Fruit fly (Drosophila melanogaster) whole organism, adult: ENCODE data around the gene CG14234.

Source experiments
- CG11617 ChIP-seq: fragments of 200-800 bp; sonication (Bioruptor generic); optimal IDR thresholded peaks from 2 replicates; lab custom pipeline; 2017; ENCODE audit warnings: mild to moderate bottlenecking, missing biosample characterization, missing genetic modification reagents, missing genetic modification characterization
- CG12768 ChIP-seq: fragments of 200-800 bp; sonication (Bioruptor generic); optimal IDR thresholded peaks from 2 replicates; lab custom pipeline; 2017; ENCODE audit warnings: missing biosample characterization, missing genetic modification characterization, mild to moderate bottlenecking, moderate library complexity, missing genetic modification reagents
- CG14711 ChIP-seq: fragments of 200-800 bp; sonication (Bioruptor generic); optimal IDR thresholded peaks from 2 replicates; lab custom pipeline; 2018; ENCODE audit warnings: missing biosample characterization, mild to moderate bottlenecking, missing genetic modification characterization, moderate library complexity
- CG1620 ChIP-seq: fragments of 200-800 bp; sonication (Bioruptor generic); optimal IDR thresholded peaks from 2 replicates; lab custom pipeline; 2016; ENCODE audit warnings: missing biosample characterization, missing genetic modification characterization
- CG33017 ChIP-seq: fragments of 200-800 bp; sonication (Bioruptor generic); optimal IDR thresholded peaks from 2 replicates; lab custom pipeline; 2018; ENCODE audit warnings: missing biosample characterization, mild to moderate bottlenecking, missing genetic modification characterization, moderate library complexity
- CG5204 ChIP-seq: fragments of 200-800 bp; sonication (Bioruptor generic); optimal IDR thresholded peaks from 2 replicates; lab custom pipeline; 2016; ENCODE audit warnings: missing biosample characterization, missing genetic modification characterization
- CG7045 ChIP-seq: fragments of 200-800 bp; sonication (Bioruptor generic); optimal IDR thresholded peaks from 2 replicates; lab custom pipeline; 2017; ENCODE audit warnings: missing biosample characterization, mild to moderate bottlenecking, missing genetic modification characterization
- CG7101 ChIP-seq: fragments of 200-800 bp; sonication (Bioruptor generic); optimal IDR thresholded peaks from 2 replicates; lab custom pipeline; 2018; ENCODE audit warnings: missing biosample characterization, mild to moderate bottlenecking, missing genetic modification characterization, moderate library complexity
- Clk ChIP-seq: fragments of 200-800 bp; sonication (Bioruptor generic); optimal IDR thresholded peaks from 2 replicates; lab custom pipeline; 2017; ENCODE audit warnings: missing biosample characterization, missing genetic modification characterization
- Crg-1 ChIP-seq: fragments of 200-800 bp; sonication (Bioruptor generic); optimal IDR thresholded peaks from 2 replicates; lab custom pipeline; 2016; ENCODE audit warnings: missing biosample characterization, missing genetic modification characterization
- Hr96 ChIP-seq: fragments of 200-800 bp; sonication (Bioruptor generic); optimal IDR thresholded peaks from 2 replicates; lab custom pipeline; 2016; ENCODE audit warnings: missing biosample characterization, missing genetic modification characterization
- Mnt ChIP-seq: fragments of 200-800 bp; sonication (Bioruptor generic); optimal IDR thresholded peaks from 2 replicates; lab custom pipeline; 2016; ENCODE audit warnings: missing biosample characterization, mild to moderate bottlenecking, missing genetic modification characterization
- bab1 ChIP-seq: fragments of 200-800 bp; sonication (Bioruptor generic); optimal IDR thresholded peaks from 3 replicates; lab custom pipeline; 2019; ENCODE audit warnings: missing biosample characterization, mild to moderate bottlenecking, missing genetic modification characterization, moderate library complexity
- cic ChIP-seq: fragments of 200-800 bp; sonication (Bioruptor generic); optimal IDR thresholded peaks from 2 replicates; lab custom pipeline; 2017; ENCODE audit warnings: missing biosample characterization, mild to moderate bottlenecking, missing genetic modification characterization, moderate library complexity
- cnc ChIP-seq, 2 experiments: fragments of >200 bp; optimal IDR thresholded peaks; 2 replicates each; lab custom pipeline; 2017
- kay ChIP-seq: fragments of 200-800 bp; sonication (Bioruptor generic); peaks from one replicate; lab custom pipeline; 2016; ENCODE audit warnings: missing biosample characterization, missing genetic modification characterization, borderline replicate concordance
- ovo ChIP-seq: fragments of 200-800 bp; sonication (Bioruptor generic); optimal IDR thresholded peaks from 2 replicates; lab custom pipeline; 2016; ENCODE audit warnings: missing biosample characterization, missing genetic modification characterization
- pad ChIP-seq: fragments of 200-800 bp; sonication (Bioruptor generic); optimal IDR thresholded peaks from 3 replicates; lab custom pipeline; 2017; ENCODE audit warnings: missing biosample characterization, missing genetic modification characterization, mild to moderate bottlenecking, moderate library complexity, missing genetic modification reagents
- tj ChIP-seq: fragments of 200-800 bp; sonication (Bioruptor generic); optimal IDR thresholded peaks from 3 replicates; lab custom pipeline; 2017; ENCODE audit warnings: missing biosample characterization, mild to moderate bottlenecking, missing genetic modification characterization, moderate library complexity
- toe ChIP-seq: fragments of 200-800 bp; sonication (Bioruptor generic); optimal IDR thresholded peaks from 2 replicates; lab custom pipeline; 2016; ENCODE audit warnings: missing biosample characterization, missing genetic modification characterization

CG14234 gene

DNA sequence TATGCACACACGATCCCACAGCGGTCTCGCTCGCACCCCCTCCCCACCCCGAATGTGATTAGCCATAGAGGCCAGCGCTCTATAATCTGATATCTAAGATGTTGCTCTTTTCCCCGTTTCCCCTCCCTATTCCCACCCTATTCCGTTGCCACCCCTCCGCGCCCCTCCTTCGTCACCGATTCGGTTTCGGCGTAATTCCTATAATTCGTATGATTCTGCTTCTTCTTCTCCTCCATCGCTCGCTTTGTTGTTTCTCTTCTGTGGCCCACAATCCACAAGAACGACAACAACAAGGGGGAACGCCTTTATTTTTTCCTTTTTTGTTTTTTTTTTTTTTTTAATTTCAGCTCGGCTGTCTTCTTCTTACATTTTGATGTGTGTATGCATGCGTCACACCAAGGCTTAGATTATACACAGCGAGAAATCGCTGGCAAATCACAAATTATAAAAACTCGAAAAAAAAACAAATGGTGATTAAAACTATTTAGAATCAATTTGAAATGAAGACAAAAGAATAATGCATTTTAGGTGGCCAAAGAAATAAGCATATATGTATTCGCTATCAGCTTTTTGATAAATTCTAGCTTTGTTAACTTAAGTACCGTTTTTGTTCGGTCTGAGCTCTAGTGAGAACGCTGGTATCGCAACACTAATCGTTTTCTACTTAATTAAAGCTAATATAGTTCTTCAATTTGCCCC, 34.6 kb downstream of the CG14234 start:
- no peak for TF ChIP-seq CG33017 (tag; lab: Kevin White, UChicago)
- TF ChIP-seq tj (GFP tag; lab: Kevin White, UChicago), result no peak
- TF ChIP-seq cic (GFP tag; lab: Kevin White, UChicago), result no peak
- no peak for TF ChIP-seq toe
- no peak for TF ChIP-seq Mnt (GFP tag; lab: Kevin White, UChicago)

DNA sequence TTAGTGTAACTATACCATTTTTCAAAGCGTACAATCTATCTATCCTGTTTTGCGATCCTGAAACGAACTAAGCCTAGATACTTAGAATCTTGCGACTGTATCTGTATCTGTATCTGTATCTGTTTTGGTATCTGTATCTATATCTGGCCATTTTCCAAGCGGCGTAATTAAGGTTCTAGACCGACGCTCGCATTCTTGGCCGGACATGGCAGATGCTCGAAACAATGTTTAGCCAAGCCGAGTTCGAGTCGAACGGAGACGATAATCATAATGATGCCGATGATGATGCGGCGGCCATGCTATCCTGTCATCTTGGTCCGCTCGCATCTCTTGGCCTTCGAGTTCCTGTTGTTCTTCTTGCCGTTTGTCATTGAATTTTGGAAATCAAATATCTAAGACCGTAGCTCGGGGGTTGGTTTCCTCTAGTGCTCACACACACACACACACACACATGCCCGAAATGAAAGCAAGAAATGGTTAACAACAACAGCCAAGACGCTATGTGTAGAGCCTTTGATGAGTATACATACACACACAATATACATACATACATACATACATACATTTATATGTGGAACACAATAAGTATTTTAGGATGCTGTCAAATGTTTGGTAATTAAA, 36.7 kb downstream of the CG14234 start:
- TF ChIP-seq kay (GFP tag; lab: Kevin White, UChicago), result no peak
- no peak for TF ChIP-seq CG7045 (GFP tag; lab: Kevin White, UChicago)
- no peak for TF ChIP-seq cnc (optimal IDR thresholded peaks at IDR 0.05; lab: Kevin White, UChicago)
- no peak for TF ChIP-seq CG1620
- no peak for TF ChIP-seq CG12768
- TF ChIP-seq pad (GFP tag; lab: Kevin White, UChicago), result no peak
- TF ChIP-seq Hr96, result no peak
- TF ChIP-seq ovo (GFP tag; lab: Kevin White, UChicago), result no peak
- no peak for TF ChIP-seq Crg-1 (GFP tag; lab: Kevin White, UChicago)
- no peak for TF ChIP-seq bab1 (GFP tag; lab: Kevin White, UChicago)
- TF ChIP-seq tj (GFP tag; lab: Kevin White, UChicago), result no peak
- TF ChIP-seq CG11617 (GFP tag; lab: Kevin White, UChicago), result no peak
- no peak for TF ChIP-seq CG14711 (tag; lab: Kevin White, UChicago)
- no peak for TF ChIP-seq CG5204 (GFP tag; lab: Kevin White, UChicago)
- no peak for TF ChIP-seq Clk (GFP tag; lab: Kevin White, UChicago)
- TF ChIP-seq CG7101 (tag; lab: Kevin White, UChicago), result no peak
- no peak for TF ChIP-seq cic (GFP tag; lab: Kevin White, UChicago)
- no peak for TF ChIP-seq CG33017 (tag; lab: Kevin White, UChicago)

DNA sequence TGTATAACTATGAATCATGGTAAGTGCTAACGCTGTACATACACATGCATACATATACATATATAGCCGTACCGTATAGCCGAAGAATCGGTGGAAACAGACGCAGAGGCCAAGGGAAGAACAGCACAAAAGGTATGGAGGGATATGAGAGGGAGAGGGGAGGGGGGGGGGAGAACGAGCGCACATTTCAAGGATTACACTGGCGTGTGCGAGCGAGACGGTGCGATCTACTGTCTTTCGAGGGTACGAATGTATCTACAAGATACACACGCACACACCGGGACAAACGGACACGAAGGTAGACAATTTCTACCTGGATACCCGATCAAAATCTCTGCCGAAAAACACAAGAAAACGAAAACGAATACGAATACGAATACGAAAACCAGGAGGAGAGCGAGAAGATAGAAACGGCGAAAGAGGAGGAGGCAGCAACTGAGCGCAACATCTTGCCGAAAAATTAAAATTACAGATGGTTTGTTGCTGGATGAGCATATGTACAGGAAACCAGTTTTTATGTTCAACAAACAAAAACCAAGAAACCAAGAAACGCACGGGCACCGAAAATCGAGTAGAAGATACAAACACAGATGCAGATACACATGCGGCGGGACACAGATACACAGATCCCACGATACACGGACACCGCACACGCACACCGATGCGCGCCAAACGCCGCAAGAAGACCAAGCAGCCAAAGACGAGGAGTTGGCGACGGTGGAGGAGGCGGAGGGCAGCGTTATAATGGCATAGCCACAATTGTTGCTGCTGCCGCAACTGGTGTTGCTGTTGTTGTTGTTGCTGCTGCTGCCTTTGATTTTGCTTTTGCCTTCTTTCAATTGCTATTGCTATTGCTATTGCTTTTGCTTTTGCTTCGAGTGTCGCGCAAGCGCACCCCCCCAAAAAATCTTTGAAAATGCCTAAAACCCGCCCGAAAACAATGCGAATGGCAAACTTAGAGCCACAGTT, 38.6 kb downstream of the CG14234 start:
- no peak for TF ChIP-seq CG5204 (GFP tag; lab: Kevin White, UChicago)
- TF ChIP-seq pad (GFP tag; lab: Kevin White, UChicago), result no peak
- TF ChIP-seq toe, result no peak
- TF ChIP-seq Clk (GFP tag; lab: Kevin White, UChicago), result no peak
- no peak for TF ChIP-seq ovo (GFP tag; lab: Kevin White, UChicago)
- no peak for TF ChIP-seq CG7045 (GFP tag; lab: Kevin White, UChicago)
- TF ChIP-seq cic (GFP tag; lab: Kevin White, UChicago), result no peak
- TF ChIP-seq CG11617 (GFP tag; lab: Kevin White, UChicago), result no peak
- no peak for TF ChIP-seq cnc (optimal IDR thresholded peaks at IDR 0.05; lab: Kevin White, UChicago)
- no peak for TF ChIP-seq CG1620
- no peak for TF ChIP-seq CG33017 (tag; lab: Kevin White, UChicago)
- TF ChIP-seq bab1 (GFP tag; lab: Kevin White, UChicago), result no peak
- no peak for TF ChIP-seq Hr96
- TF ChIP-seq Mnt (GFP tag; lab: Kevin White, UChicago), result no peak
- TF ChIP-seq CG7101 (tag; lab: Kevin White, UChicago), result no peak
- no peak for TF ChIP-seq CG14711 (tag; lab: Kevin White, UChicago)
- no peak for TF ChIP-seq kay (GFP tag; lab: Kevin White, UChicago)
- TF ChIP-seq CG12768, result no peak

DNA sequence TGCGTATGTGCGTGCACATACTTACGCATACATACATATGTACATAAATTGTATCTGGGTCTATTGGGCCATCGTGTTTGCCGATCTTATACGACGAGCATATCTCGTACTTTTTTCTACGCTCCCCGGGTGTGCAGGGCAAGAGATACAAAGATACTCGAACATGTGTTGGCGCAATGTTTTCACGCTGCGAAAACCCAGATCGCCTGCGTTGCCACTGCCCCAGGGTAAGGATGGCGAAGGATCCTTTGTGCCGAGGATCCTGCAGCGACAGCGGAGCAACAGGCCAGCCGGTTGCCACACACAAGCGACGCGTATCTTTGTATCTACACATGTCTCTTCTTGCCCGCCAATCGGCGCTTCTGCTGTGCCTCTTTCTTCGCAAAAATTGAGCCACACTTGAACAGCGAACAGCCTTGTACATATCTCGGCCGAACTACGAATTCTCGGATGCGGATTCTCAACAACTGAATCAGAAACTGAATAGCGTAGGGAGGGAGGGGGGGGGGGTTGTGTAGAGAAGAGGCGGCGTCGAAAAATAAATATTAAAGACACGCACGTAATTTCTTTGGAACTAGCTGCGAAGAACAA, 39.8 kb downstream of the CG14234 start:
- TF ChIP-seq CG14711 (tag; lab: Kevin White, UChicago) (no peak), CG1620 (no peak), tj (GFP tag; lab: Kevin White, UChicago) (no peak), CG7045 (GFP tag; lab: Kevin White, UChicago) (no peak), kay (GFP tag; lab: Kevin White, UChicago) (no peak)

DNA sequence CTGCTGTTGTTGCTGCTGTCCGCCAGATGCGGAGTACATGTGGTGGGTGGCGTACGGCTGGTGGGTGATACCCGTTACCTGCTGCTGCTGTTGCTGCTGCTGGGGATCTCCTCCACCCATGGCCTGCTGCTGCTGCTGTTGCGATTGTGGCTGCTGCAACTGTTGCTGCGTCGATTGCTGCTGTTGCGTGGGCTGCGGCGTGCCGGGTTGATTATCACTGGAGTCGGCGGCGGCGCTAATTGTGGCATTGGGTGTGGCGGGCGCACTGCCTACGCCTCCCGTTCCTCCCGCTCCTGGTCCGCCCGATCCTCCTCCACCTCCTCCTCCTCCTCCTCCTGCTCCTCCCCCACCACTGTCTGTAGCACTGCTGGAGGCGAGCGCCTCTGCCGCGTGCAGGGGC, 46.5 kb downstream of the CG14234 start:
- TF ChIP-seq CG12768 (no peak), CG33017 (tag; lab: Kevin White, UChicago) (no peak)
